Worm (Caenorhabditis elegans) whole organism, mixed stage, embryonic: ENCODE measurements around the gene F59G1.4.

Source experiments
- ceh-83 ChIP-seq: fragments of 200-800 bp; sonication (Bioruptor generic); optimal IDR thresholded peaks from 2 replicates; lab custom pipeline; 2018; ENCODE audit warnings: mild to moderate bottlenecking, missing genetic modification characterization, missing compliant biosample characterization
- flh-1 ChIP-seq: fragments of 200-800 bp; sonication (Bioruptor generic); optimal IDR thresholded peaks from 2 replicates; lab custom pipeline; 2018; ENCODE audit warnings: mild to moderate bottlenecking, missing genetic modification characterization, moderate library complexity, missing compliant biosample characterization
- lsy-2 ChIP-seq: fragments of 150-350 bp; optimal IDR thresholded peaks from 2 replicates; lab custom pipeline; 2014; ENCODE audit warnings: missing biosample characterization, missing genetic modification characterization
- nhr-12 ChIP-seq: fragments of 150-350 bp; optimal IDR thresholded peaks from 2 replicates; lab custom pipeline; 2014; ENCODE audit warnings: missing biosample characterization, missing genetic modification characterization
- nhr-237 ChIP-seq: fragments of 150-350 bp; optimal IDR thresholded peaks from 2 replicates; lab custom pipeline; 2014; ENCODE audit warnings: missing biosample characterization, missing genetic modification characterization
- pha-4 ChIP-seq: fragments of 150-350 bp; optimal IDR thresholded peaks from 2 replicates; lab custom pipeline; 2018; ENCODE audit warnings: missing biosample characterization, missing genetic modification reagents, missing genetic modification characterization
- sptf-1 ChIP-seq: sonication (generic microtip); optimal IDR thresholded peaks from 2 replicates; lab custom pipeline; 2017; ENCODE audit warnings: mild to moderate bottlenecking, missing genetic modification characterization, moderate library complexity, missing compliant biosample characterization
- unc-39 ChIP-seq: fragments of 150-350 bp; optimal IDR thresholded peaks from 2 replicates; lab custom pipeline; 2014; ENCODE audit warnings: missing biosample characterization, missing genetic modification characterization
- unc-62 ChIP-seq: fragments of 150-350 bp; optimal IDR thresholded peaks from 2 replicates; lab custom pipeline; 2014; ENCODE audit warnings: missing biosample characterization, missing genetic modification reagents, missing genetic modification characterization
- zip-8 ChIP-seq: fragments of 150-350 bp; optimal IDR thresholded peaks from 2 replicates; lab custom pipeline; 2014; ENCODE audit warnings: missing biosample characterization, missing genetic modification characterization
- ztf-11 ChIP-seq: fragments of 150-350 bp; optimal IDR thresholded peaks from 2 replicates; lab custom pipeline; 2014; ENCODE audit warnings: missing biosample characterization, missing genetic modification characterization

DNA sequence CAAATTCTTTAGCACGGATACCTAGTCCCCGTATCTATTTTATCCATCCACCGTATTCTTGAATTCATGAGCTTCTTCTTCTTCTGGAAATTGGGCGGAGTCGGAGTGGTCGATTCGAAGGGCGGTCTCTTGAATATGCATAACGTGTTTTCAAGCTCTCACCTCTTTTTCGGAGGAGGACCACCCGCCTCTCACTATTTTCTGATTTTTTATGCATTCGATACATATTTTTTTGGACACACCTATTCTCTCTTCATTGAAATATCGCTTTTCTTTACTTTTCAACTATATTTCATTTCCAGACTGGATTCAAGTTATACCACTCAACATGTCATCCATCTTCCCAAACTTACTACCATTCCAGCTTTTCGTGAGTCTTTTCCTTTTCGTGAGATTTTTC is 32.5 kb downstream of the F59G1.4 start, which contains the start of gene egl-44:
- TF ChIP-seq nhr-237 (tag; lab: Kevin White, UChicago) (no peak), sptf-1 (tag; lab: Kevin White, UChicago) (no peak), unc-62 (GFP tag; lab: Kevin White, UChicago) (no peak), lsy-2 (no peak), ztf-11 (tag; lab: Kevin White, UChicago) (no peak), nhr-12 (tag; lab: Kevin White, UChicago) (no peak), zip-8 (tag; lab: Kevin White, UChicago) (no peak), unc-39 (tag; lab: Kevin White, UChicago) (no peak), ceh-83 (GFP tag; lab: Kevin White, UChicago) (no peak), flh-1 (GFP tag; lab: Kevin White, UChicago) (no peak), pha-4 (tag; lab: Kevin White, UChicago) (no peak)
